Worm (Caenorhabditis elegans) whole organism, mixed stage, embryonic: ENCODE results near the gene srsx-28.

Source experiments
- M03D4.4 ChIP-seq: sonication (generic microtip); optimal IDR thresholded peaks from 2 replicates; lab custom pipeline; 2017; ENCODE audit warnings: mild to moderate bottlenecking, missing genetic modification characterization, missing compliant biosample characterization
- bed-3 ChIP-seq: fragments of 200-800 bp; sonication (Bioruptor generic); optimal IDR thresholded peaks from 3 replicates; lab custom pipeline; 2018; ENCODE audit warnings: mild to moderate bottlenecking, missing genetic modification characterization, moderate library complexity, missing compliant biosample characterization
- blmp-1 ChIP-seq: fragments of 150-350 bp; optimal IDR thresholded peaks from 2 replicates; lab custom pipeline; 2014; ENCODE audit warnings: missing biosample characterization, missing genetic modification characterization
- ceh-39 ChIP-seq: fragments of 150-350 bp; optimal IDR thresholded peaks from 2 replicates; lab custom pipeline; 2014; ENCODE audit warnings: missing biosample characterization, missing genetic modification characterization
- ceh-43 ChIP-seq: fragments of 200-800 bp; sonication (Bioruptor generic); optimal IDR thresholded peaks from 2 replicates; lab custom pipeline; 2018; ENCODE audit warnings: mild to moderate bottlenecking, missing genetic modification characterization, moderate library complexity, missing compliant biosample characterization
- ces-1 ChIP-seq: fragments of 150-350 bp; optimal IDR thresholded peaks from 2 replicates; lab custom pipeline; 2014; ENCODE audit warnings: missing biosample characterization, missing genetic modification reagents, missing genetic modification characterization
- drap-1 ChIP-seq: fragments of 200-800 bp; sonication (Bioruptor generic); optimal IDR thresholded peaks from 3 replicates; lab custom pipeline; 2018; ENCODE audit warnings: mild to moderate bottlenecking, missing genetic modification characterization, missing compliant biosample characterization
- elt-1 ChIP-seq: sonication (generic microtip); optimal IDR thresholded peaks from 2 replicates; lab custom pipeline; 2017; ENCODE audit warnings: missing genetic modification characterization, mild to moderate bottlenecking, missing compliant biosample characterization, antibody characterized with exemption, moderate library complexity, borderline replicate concordance; ENCODE audit not compliant: insufficient read depth
- elt-3 ChIP-seq: fragments of 150-350 bp; optimal IDR thresholded peaks from 2 replicates; lab custom pipeline; 2014; ENCODE audit warnings: missing biosample characterization, missing genetic modification characterization
- flh-1 ChIP-seq: fragments of 200-800 bp; sonication (Bioruptor generic); optimal IDR thresholded peaks from 2 replicates; lab custom pipeline; 2018; ENCODE audit warnings: mild to moderate bottlenecking, missing genetic modification characterization, moderate library complexity, missing compliant biosample characterization
- hlh-1 ChIP-seq: fragments of 150-350 bp; optimal IDR thresholded peaks from 2 replicates; lab custom pipeline; 2014; ENCODE audit warnings: missing biosample characterization, missing genetic modification reagents, missing genetic modification characterization
- lin-13 ChIP-seq: fragments of 150-350 bp; optimal IDR thresholded peaks from 2 replicates; lab custom pipeline; 2014; ENCODE audit warnings: missing biosample characterization, missing genetic modification characterization
- lin-32 ChIP-seq: fragments of 200-800 bp; sonication (Bioruptor generic); optimal IDR thresholded peaks from 2 replicates; lab custom pipeline; 2018; ENCODE audit warnings: mild to moderate bottlenecking, missing genetic modification characterization, missing compliant biosample characterization
- lsy-2 ChIP-seq: fragments of 150-350 bp; optimal IDR thresholded peaks from 2 replicates; lab custom pipeline; 2014; ENCODE audit warnings: missing biosample characterization, missing genetic modification characterization
- mab-5 ChIP-seq: fragments of 150-350 bp; optimal IDR thresholded peaks from 2 replicates; lab custom pipeline; 2014; ENCODE audit warnings: missing biosample characterization, missing genetic modification characterization
- mep-1 ChIP-seq: fragments of 150-350 bp; optimal IDR thresholded peaks from 2 replicates; lab custom pipeline; 2017; ENCODE audit warnings: missing biosample characterization, missing genetic modification reagents, missing genetic modification characterization, inconsistent platforms
- mls-2 ChIP-seq: sonication (generic microtip); optimal IDR thresholded peaks from 2 replicates; lab custom pipeline; 2016; ENCODE audit warnings: mild to moderate bottlenecking, missing genetic modification characterization, moderate library complexity, missing compliant biosample characterization
- nhr-12 ChIP-seq: fragments of 150-350 bp; optimal IDR thresholded peaks from 2 replicates; lab custom pipeline; 2014; ENCODE audit warnings: missing biosample characterization, missing genetic modification characterization
- nhr-2 ChIP-seq: fragments of 150-350 bp; optimal IDR thresholded peaks from 2 replicates; lab custom pipeline; 2014; ENCODE audit warnings: missing biosample characterization, missing genetic modification characterization
- nhr-28 ChIP-seq: fragments of 150-350 bp; optimal IDR thresholded peaks from 2 replicates; lab custom pipeline; 2014; ENCODE audit warnings: missing biosample characterization, missing genetic modification characterization
- nhr-76 ChIP-seq: sonication (generic microtip); optimal IDR thresholded peaks from 2 replicates; lab custom pipeline; 2017; ENCODE audit warnings: missing biosample characterization, missing genetic modification characterization
- pha-4 ChIP-seq: fragments of 150-350 bp; optimal IDR thresholded peaks from 2 replicates; lab custom pipeline; 2018; ENCODE audit warnings: missing biosample characterization, missing genetic modification reagents, missing genetic modification characterization
- sem-2 ChIP-seq: fragments of 200-800 bp; sonication (Bioruptor generic); optimal IDR thresholded peaks from 2 replicates; lab custom pipeline; 2018; ENCODE audit warnings: mild to moderate bottlenecking, missing genetic modification characterization, missing compliant biosample characterization
- snpc-4 ChIP-seq: fragments of 150-350 bp; optimal IDR thresholded peaks from 2 replicates; lab custom pipeline; 2014; ENCODE audit warnings: missing biosample characterization, missing genetic modification characterization
- sptf-1 ChIP-seq: sonication (generic microtip); optimal IDR thresholded peaks from 2 replicates; lab custom pipeline; 2017; ENCODE audit warnings: mild to moderate bottlenecking, missing genetic modification characterization, moderate library complexity, missing compliant biosample characterization
- tbx-8 ChIP-seq: fragments of 200-800 bp; sonication (Bioruptor generic); optimal IDR thresholded peaks from 2 replicates; lab custom pipeline; 2018; ENCODE audit warnings: mild to moderate bottlenecking, missing genetic modification characterization, moderate library complexity, missing compliant biosample characterization
- unc-120 ChIP-seq: sonication (generic microtip); optimal IDR thresholded peaks from 2 replicates; lab custom pipeline; 2017; ENCODE audit warnings: missing genetic modification characterization, missing compliant biosample characterization; ENCODE audit not compliant: poor library complexity, severe bottlenecking
- unc-39 ChIP-seq: fragments of 150-350 bp; optimal IDR thresholded peaks from 2 replicates; lab custom pipeline; 2014; ENCODE audit warnings: missing biosample characterization, missing genetic modification characterization
- zip-8 ChIP-seq: fragments of 150-350 bp; optimal IDR thresholded peaks from 2 replicates; lab custom pipeline; 2014; ENCODE audit warnings: missing biosample characterization, missing genetic modification characterization
- ztf-11 ChIP-seq: fragments of 150-350 bp; optimal IDR thresholded peaks from 2 replicates; lab custom pipeline; 2014; ENCODE audit warnings: missing biosample characterization, missing genetic modification characterization

The srsx-28 gene

DNA sequence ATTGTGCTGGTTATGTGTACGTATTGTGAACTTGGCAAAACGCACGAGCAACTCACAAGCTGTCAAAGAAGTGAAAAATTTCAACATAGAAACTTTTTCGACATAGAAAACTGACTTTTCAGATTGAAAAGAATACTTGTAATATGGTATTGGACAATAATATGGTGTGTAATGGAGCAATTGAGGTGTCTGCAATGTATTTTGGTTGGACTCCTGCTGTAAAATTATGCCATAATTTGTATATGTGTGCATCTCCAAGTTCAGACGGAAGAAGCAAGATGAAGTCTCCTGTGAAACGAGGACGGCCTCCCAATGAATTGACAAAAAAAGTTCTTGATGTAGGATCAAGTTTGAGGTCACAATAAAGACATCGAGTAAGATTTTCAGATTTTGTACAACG is 31.4 kb downstream of the srsx-28 start:
- TF ChIP-seq lsy-2 (tag; lab: Kevin White, UChicago) (no peak), sptf-1 (tag; lab: Kevin White, UChicago) (no peak), unc-120 (no peak), lin-32 (GFP tag; lab: Kevin White, UChicago) (no peak), sem-2 (GFP tag; lab: Kevin White, UChicago) (no peak), nhr-12 (no peak), nhr-28 (tag; lab: Kevin White, UChicago) (no peak), nhr-76 (tag; lab: Kevin White, UChicago) (no peak), ceh-39 (tag; lab: Kevin White, UChicago) (no peak), hlh-1 (tag; lab: Kevin White, UChicago) (no peak), zip-8 (tag; lab: Kevin White, UChicago) (no peak), mep-1 (no peak), unc-39 (no peak), nhr-2 (no peak), lin-13 (tag; lab: Kevin White, UChicago) (no peak), elt-1 (tag; lab: Kevin White, UChicago) (no peak), tbx-8 (no peak)

DNA sequence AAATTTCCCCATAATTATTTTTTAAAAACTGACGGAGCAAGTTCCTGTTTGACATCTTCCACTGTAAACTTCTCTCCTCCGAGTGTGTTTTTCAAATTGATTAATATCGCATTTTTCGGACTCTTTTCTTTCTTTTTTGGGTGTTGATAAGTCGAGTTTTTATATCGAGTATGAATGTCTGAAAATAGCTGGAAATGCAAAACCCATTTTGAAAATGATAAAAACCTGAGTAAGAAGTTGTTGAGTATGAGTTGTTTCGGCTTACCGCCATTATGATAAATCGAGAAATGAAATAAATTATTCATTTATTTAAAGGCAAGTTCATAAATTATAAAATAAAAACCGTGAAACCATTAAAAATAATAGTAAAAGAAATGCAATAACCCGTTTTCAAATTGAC is 33.3 kb downstream of the srsx-28 start, which contains the start of gene ZK856.18:
ZK856.18 (minus strand) TSS at position 289 of the 400 bp plus-strand sequence.
- TF ChIP-seq mab-5 (tag; lab: Kevin White, UChicago) (no peak), unc-39 (no peak), mep-1 (no peak), tbx-8 (no peak), unc-120 (no peak), elt-3 (tag; lab: Kevin White, UChicago) (no peak), ceh-43 (GFP tag; lab: Kevin White, UChicago) (no peak), lsy-2 (tag; lab: Kevin White, UChicago) (no peak), ces-1 (GFP tag; lab: Kevin White, UChicago) (no peak), ztf-11 (no peak), nhr-2 (no peak), sem-2 (GFP tag; lab: Kevin White, UChicago) (no peak), drap-1 (GFP tag; lab: Kevin White, UChicago) (no peak), blmp-1 (tag; lab: Kevin White, UChicago) (no peak), nhr-76 (tag; lab: Kevin White, UChicago) (no peak), snpc-4 (no peak), pha-4 (tag; lab: Kevin White, UChicago) (no peak), bed-3 (GFP tag; lab: Kevin White, UChicago) (no peak)

DNA sequence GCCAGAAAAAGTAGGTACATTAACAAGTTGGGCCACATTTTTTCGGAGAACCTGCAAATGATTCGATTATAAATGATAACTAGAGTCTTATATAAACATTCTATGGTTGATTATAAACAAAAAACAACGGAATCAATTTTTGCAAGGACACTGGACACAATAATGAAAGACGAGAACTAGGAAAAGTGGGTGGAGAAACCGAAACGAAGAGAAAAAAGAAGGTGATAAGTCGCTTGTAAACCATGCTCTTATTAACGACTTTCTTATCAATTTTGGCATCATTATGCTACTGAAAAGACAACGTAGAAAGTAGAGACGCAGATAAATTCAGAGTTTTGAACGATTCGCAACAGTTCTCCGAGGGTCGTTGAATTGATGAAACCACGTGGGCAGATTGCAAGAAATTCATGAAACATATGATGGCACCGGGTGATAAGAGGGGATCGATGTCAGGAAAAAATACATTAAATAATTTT is 37.7 kb downstream of the srsx-28 start, which contains the start of gene ZK856.5:
ZK856.5 (minus strand) TSS at position 51 of the 476 bp plus-strand sequence.
- TF ChIP-seq ceh-43 (GFP tag; lab: Kevin White, UChicago) (no peak), ceh-39 (tag; lab: Kevin White, UChicago) (no peak)

DNA sequence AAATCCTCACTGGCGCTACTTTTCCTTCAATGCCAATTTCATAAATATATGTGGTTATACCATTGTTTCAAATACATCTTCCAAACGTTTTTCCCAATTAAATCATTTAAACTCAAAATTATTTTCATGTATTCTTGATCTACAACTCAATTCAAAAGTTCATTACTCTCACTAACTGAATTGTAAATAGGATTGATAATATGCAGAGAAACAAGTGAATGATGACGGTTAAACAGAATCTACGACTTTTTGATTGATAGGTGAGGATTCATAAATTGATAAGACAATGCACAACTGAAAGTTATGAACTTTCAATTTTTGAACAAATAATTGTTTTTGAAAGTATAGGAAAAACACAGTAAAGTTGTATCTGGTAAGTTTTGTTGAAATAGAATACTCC is 38.9 kb downstream of the srsx-28 start:
- TF ChIP-seq flh-1 (GFP tag; lab: Kevin White, UChicago) (no peak), unc-39 (no peak), mls-2 (tag; lab: Kevin White, UChicago) (no peak), zip-8 (tag; lab: Kevin White, UChicago) (no peak)

DNA sequence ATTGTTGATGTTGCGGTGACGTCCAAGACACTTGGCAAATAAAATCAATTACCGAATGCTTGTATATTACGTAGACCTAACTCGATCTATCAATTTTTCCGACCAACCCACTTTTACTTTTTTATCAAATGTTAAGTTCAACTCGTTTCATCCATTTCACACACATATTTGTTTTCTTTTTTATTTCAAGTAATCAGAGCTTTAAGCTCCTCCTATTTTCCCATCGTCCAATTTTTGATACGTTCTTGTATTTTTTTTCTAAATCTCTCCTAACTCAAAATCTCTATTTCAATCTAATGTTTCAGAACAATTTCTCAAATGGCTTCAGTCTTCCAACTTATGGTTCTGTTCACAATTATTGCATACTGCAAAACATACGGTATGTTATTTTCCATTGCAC is 46.0 kb downstream of the srsx-28 start, which contains the start of gene ZK856.6:
ZK856.6 (plus strand) TSS at position 301 of the 400 bp plus-strand sequence.
- TF ChIP-seq nhr-76 (tag; lab: Kevin White, UChicago) (no peak), lin-32 (GFP tag; lab: Kevin White, UChicago) (no peak), ztf-11 (no peak), sem-2 (GFP tag; lab: Kevin White, UChicago) (no peak), M03D4.4 (tag; lab: Kevin White, UChicago) (no peak), hlh-1 (tag; lab: Kevin White, UChicago) (no peak), zip-8 (tag; lab: Kevin White, UChicago) (no peak), drap-1 (GFP tag; lab: Kevin White, UChicago) (no peak)

DNA sequence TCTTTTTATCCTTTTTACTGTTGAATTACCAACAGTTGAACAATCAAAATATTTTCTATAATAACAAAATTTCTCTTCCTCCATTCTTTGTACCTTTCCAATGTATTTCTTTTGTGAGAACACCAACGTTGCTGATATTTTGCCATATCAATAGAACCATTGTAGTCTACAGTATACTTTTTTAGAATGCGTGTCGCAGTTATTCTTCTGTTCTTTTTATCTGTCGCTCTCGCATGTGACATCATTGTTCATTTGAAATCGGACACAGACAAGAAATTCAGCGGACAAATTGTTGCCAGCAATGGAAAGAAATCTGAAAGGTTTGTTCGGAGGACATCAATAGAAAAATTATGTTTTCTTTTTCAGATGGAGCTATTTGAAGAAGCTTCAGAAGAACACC is 49.5 kb downstream of the srsx-28 start, which contains the start of gene ZK856.7:
ZK856.7 (plus strand) TSS at position 186 of the 400 bp plus-strand sequence.
- TF ChIP-seq unc-120 (no peak), mab-5 (tag; lab: Kevin White, UChicago) (no peak), nhr-12 (no peak)
